Fruit fly (Drosophila melanogaster) S2 (cell line): Measurements from ENCODE around the gene AGO2.

Experiments used
- CG8478 ChIP-seq: fragments of >200 bp; optimal IDR thresholded peaks from 2 replicates; lab custom pipeline; 2018
- CTCF ChIP-seq, 2 experiments: fragments of >200 bp; optimal IDR thresholded peaks; 2 replicates each; lab custom pipeline; 2018

DNA sequence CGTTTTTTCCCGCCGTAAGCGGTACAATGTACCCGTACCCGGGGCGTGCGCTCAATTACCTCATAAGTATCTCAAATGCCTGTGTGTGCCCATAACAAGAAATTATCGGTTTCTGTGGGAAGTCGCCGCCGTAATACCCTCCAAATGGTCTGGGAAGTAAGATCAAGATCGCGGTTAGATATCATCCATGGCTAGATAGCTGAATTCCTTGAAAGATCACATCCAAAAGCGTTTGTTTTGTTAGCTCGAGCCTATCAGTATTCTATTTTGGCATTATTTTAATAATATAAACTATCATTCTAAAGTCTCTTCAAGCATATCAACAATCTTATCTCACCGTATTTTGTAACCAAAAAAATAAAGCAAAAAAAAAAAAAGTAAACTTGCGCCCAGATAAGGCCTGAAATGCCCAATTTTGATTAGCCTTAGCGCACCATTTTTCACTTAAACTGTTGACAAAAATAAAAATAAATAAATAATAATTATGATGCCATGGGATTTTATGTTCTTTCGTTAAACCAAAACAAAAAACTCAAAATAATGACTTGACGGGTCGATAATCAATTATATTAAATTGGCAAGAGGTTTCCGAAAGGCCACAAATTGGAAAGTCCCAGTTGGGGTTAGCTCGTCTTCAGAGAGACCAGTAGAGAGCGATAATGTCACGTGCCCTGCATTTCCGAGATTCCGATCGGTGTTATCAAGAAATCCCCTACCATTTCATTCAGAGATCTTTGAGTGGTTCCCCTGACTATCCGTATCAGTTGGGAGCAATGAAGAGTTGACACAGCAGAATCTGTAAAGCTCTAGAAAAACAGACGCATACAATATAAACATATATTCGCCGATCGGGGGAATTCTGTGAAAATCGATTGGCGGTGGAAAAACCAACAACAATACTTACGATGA is 15.1 kb upstream of the AGO2 start:
- no peak for TF ChIP-seq CG8478
- TF ChIP-seq CTCF (optimal IDR thresholded peaks at IDR 0.05; lab: Kevin White, UChicago) = no peak
